Worm (Caenorhabditis elegans): Measurements from ENCODE around the gene F54C9.9.

DNA sequence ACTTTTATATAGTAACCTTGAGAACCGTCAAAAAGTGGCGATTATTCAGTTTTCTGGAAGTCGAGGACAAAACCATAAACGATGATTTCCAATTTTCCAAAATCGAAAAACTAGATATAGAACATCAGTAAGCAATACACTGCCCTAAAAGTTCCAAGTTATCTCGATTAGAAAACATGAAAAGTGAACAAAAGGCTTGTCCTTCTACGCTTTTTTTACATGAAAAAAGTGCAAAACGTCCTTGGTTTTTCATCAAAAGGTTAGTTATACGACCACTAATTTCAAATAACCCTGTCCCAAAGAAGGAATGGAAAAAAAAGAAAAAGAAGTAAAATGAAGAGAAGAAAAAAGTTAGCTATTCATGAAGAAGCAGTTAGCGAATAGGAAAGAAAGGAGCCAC is 8.1 kb downstream of the F54C9.9 start:
- TF ChIP-seq ama-1 (optimal IDR thresholded peaks at IDR 0.05) (no peak), pax-1 (tag; optimal IDR thresholded peaks at IDR 0.05) (no peak), pat-9 (tag; optimal IDR thresholded peaks at IDR 0.05) (no peak), hlh-13 (GFP tag; optimal IDR thresholded peaks at IDR 0.05) (no peak), nfya-1 (tag; optimal IDR thresholded peaks at IDR 0.05) (no peak), nhr-11 (tag; optimal IDR thresholded peaks at IDR 0.05) (no peak), dve-1 (tag; optimal IDR thresholded peaks at IDR 0.05) (no peak), C38D4.7 (GFP tag; optimal IDR thresholded peaks at IDR 0.05) (no peak)

Data from whole organism, late embryonic.